Worm (Caenorhabditis elegans): ENCODE results near the gene srh-125.
A peak's percentile ranks its signal among the peaks of the same experiment; 100 is the strongest.

srh-125 gene

ce11 chrV:7437538-7437937, 39.1 kb downstream of the srh-125 start, which contains the start of gene F25E5.9:
Gene F25E5.9 (minus strand): TSS chrV:7437919.
- TF ChIP-seq set-16 (GFP tag; IDR thresholded peaks at IDR 0.05) (0 out of 2 replicates have a peak, but pooled peaks have one; percentile 12), mdl-1 (tag; optimal IDR thresholded peaks at IDR 0.05) (peak in 1 of 2 experiments; percentile 22), nhr-10 (tag; optimal IDR thresholded peaks at IDR 0.05) (no peak), vab-7 (GFP tag; IDR thresholded peaks at IDR 0.05) (0 out of 2 replicates have a peak, but pooled peaks have one; percentile 6), fkh-10 (GFP tag; optimal IDR thresholded peaks at IDR 0.05) (peak; percentile 29), rbr-2 (tag; optimal IDR thresholded peaks at IDR 0.05) (peak; percentile 28), egl-43 (GFP tag; IDR thresholded peaks at IDR 0.05) (peak; percentile 72; the same call in 1 of the 2 replicates), ctbp-1 (GFP tag; IDR thresholded peaks at IDR 0.05) (peak; percentile 61), unc-62 (GFP tag; optimal IDR thresholded peaks at IDR 0.05 in 1 of 2) (peak in 1 of 2 experiments; percentile 33), unc-62 (tag; optimal IDR thresholded peaks at IDR 0.05) (no peak), ceh-82 (tag; optimal IDR thresholded peaks at IDR 0.05) (no peak), daf-16 (GFP tag; optimal IDR thresholded peaks at IDR 0.05) (no peak), daf-16 (tag; optimal IDR thresholded peaks at IDR 0.05) (no peak), Y105C5A.15 (GFP tag; IDR thresholded peaks at IDR 0.05) (no peak), aly-2 (tag; optimal IDR thresholded peaks at IDR 0.05) (no peak), F44E2.7 (GFP tag; IDR thresholded peaks at IDR 0.05) (no peak), saeg-2 (GFP tag; IDR thresholded peaks at IDR 0.05) (0 out of 2 replicates have a peak, but pooled peaks have one; percentile 34), hlh-11 (tag; optimal IDR thresholded peaks at IDR 0.05) (peak; percentile 7), nhr-6 (tag; optimal IDR thresholded peaks at IDR 0.05) (peak; percentile 2), Y75B8A.6 (GFP tag; IDR thresholded peaks at IDR 0.05) (no peak), D1046.2 (GFP tag; IDR thresholded peaks at IDR 0.05) (0 out of 2 replicates have a peak, but pooled peaks have one; percentile 40), mes-2 (tag; optimal IDR thresholded peaks at IDR 0.05; ENCODE audit: poor library complexity, severe bottlenecking) (peak; percentile 23), hlh-30 (tag; optimal IDR thresholded peaks at IDR 0.05; ENCODE audit: insufficient read depth) (peak; percentile 20), lsy-2 (tag; optimal IDR thresholded peaks at IDR 0.05) (peak in 1 of 2 experiments; percentile 16), hmg-1.1 (GFP tag; IDR thresholded peaks at IDR 0.05) (peak; percentile 67), duxl-1 (tag; optimal IDR thresholded peaks at IDR 0.05; ENCODE audit: poor library complexity) (peak; percentile 48), mxl-3 (GFP tag; optimal IDR thresholded peaks at IDR 0.05) (peak; percentile 16), hif-1 (tag; optimal IDR thresholded peaks at IDR 0.05) (peak in 1 of 2 experiments; percentile 3), tra-1 (GFP tag; IDR thresholded peaks at IDR 0.05) (0 out of 2 replicates have a peak, but pooled peaks have one; percentile 11)

DNA sequence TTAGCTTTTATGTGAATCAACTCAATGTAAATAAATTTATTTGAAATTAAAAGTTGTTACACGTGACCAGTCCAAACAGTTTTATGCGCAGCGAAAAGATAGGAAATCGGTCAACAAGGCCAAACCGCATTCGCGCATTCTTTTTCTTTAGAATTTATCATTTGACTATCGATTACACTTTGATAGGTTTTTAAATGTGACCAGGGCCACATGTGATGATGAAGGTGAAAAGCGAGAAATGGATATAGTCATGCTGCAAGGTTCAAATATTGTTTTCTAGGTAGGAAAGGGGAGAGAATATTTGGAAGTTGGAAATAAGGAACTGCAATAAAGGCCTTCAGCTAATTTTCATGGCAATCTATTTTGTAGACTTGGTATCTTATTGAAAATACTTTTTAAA, 39.8 kb downstream of the srh-125 start:
- 0 out of 2 replicates have a peak, but pooled peaks have one; percentile 7 for TF ChIP-seq mdt-29 (GFP tag; IDR thresholded peaks at IDR 0.05)
- TF ChIP-seq lsy-2 (tag; optimal IDR thresholded peaks at IDR 0.05) = peak in 1 of 2 experiments; percentile 41
- no peak for TF ChIP-seq mes-2 (tag; optimal IDR thresholded peaks at IDR 0.05; ENCODE audit: poor library complexity, severe bottlenecking)
- TF ChIP-seq ces-1 (GFP tag; optimal IDR thresholded peaks at IDR 0.05) = no peak
- no peak for TF ChIP-seq lin-38 (GFP tag; IDR thresholded peaks at IDR 0.05)
- TF ChIP-seq F26F4.8 (GFP tag; conservative IDR thresholded peaks at IDR 0.05) = no peak
- no peak for TF ChIP-seq set-16 (GFP tag; IDR thresholded peaks at IDR 0.05)
- TF ChIP-seq dmd-6 (GFP tag; IDR thresholded peaks at IDR 0.05) = no peak
- no peak for TF ChIP-seq F49E8.2 (tag; optimal IDR thresholded peaks at IDR 0.05; ENCODE audit: borderline replicate concordance)
- TF ChIP-seq arid-1 (GFP tag; conservative IDR thresholded peaks at IDR 0.05) = no peak
- TF ChIP-seq zag-1 (tag; optimal IDR thresholded peaks at IDR 0.05) = no peak
- TF ChIP-seq zfp-3 (GFP tag; conservative IDR thresholded peaks at IDR 0.05) = peak; percentile 63; the same call in 1 of the 2 replicates
- peak; percentile 8 to 73 for TF ChIP-seq mdl-1 (tag; optimal IDR thresholded peaks at IDR 0.05)
- TF ChIP-seq R02D3.7 (tag; optimal IDR thresholded peaks at IDR 0.05) = no peak
- peak; percentile 34 for TF ChIP-seq dve-1 (tag; optimal IDR thresholded peaks at IDR 0.05; ENCODE audit: insufficient read depth)
- TF ChIP-seq nhr-76 (tag; optimal IDR thresholded peaks at IDR 0.05) = no peak
- TF ChIP-seq pha-4 (GFP tag; IDR thresholded peaks at IDR 0.05) = no peak
- TF ChIP-seq pha-4 (tag; optimal IDR thresholded peaks at IDR 0.05) = no peak
- peak; percentile 4 for TF ChIP-seq dpl-1 (GFP tag; optimal IDR thresholded peaks at IDR 0.05)
- peak; percentile 64 for TF ChIP-seq nhr-28 (tag; optimal IDR thresholded peaks at IDR 0.05)
- peak; percentile 91 for TF ChIP-seq ama-1 (optimal IDR thresholded peaks at IDR 0.05)
- TF ChIP-seq lin-39 (tag; optimal IDR thresholded peaks at IDR 0.05) = no peak
- no peak for TF ChIP-seq ctbp-1 (GFP tag; IDR thresholded peaks at IDR 0.05)
- TF ChIP-seq cey-2 (tag; optimal IDR thresholded peaks at IDR 0.05; ENCODE audit: borderline replicate concordance, insufficient read depth) = no peak
- TF ChIP-seq lin-29 (GFP tag; IDR thresholded peaks at IDR 0.05) = no peak
- TF ChIP-seq hlh-11 (tag; optimal IDR thresholded peaks at IDR 0.05) = peak; percentile 73
